Fruit fly (Drosophila melanogaster): Measurements from ENCODE around the gene CCAP.

CCAP gene

dm6 chr3R:22664274-22664673, 37.6 kb downstream of the CCAP start:
- TF ChIP-seq lola (GFP tag; optimal IDR thresholded peaks at IDR 0.05) (no peak), GATAd (GFP tag; optimal IDR thresholded peaks at IDR 0.05) (no peak), HLH106 (tag; optimal IDR thresholded peaks at IDR 0.05) (no peak), sage (GFP tag; optimal IDR thresholded peaks at IDR 0.05) (no peak), Hr78 (GFP tag; optimal IDR thresholded peaks at IDR 0.05) (no peak), psq (GFP tag; optimal IDR thresholded peaks at IDR 0.05) (no peak), N (GFP tag; optimal IDR thresholded peaks at IDR 0.05) (no peak), jim (GFP tag; optimal IDR thresholded peaks at IDR 0.05) (no peak), Hr83 (GFP tag; optimal IDR thresholded peaks at IDR 0.05; ENCODE audit: poor library complexity, severe bottlenecking) (no peak), dl (GFP tag; optimal IDR thresholded peaks at IDR 0.05; ENCODE audit: insufficient read depth in 1 of 2, partially characterized antibody in 2 of 2) (no peak), Rel (GFP tag; optimal IDR thresholded peaks at IDR 0.05) (no peak), Rel (tag; optimal IDR thresholded peaks at IDR 0.05) (no peak), fru (GFP tag; optimal IDR thresholded peaks at IDR 0.05) (no peak), pan (optimal IDR thresholded peaks at IDR 0.05) (no peak), dsf (GFP tag; optimal IDR thresholded peaks at IDR 0.05; ENCODE audit: borderline replicate concordance) (no peak), Vsx2 (GFP tag; optimal IDR thresholded peaks at IDR 0.05; ENCODE audit: partially characterized antibody) (no peak), CG32264 (GFP tag; optimal IDR thresholded peaks at IDR 0.05) (no peak)

- TF ChIP-seq Hnf4 (GFP tag; optimal IDR thresholded peaks at IDR 0.05): no peak
- TF ChIP-seq Mio (GFP tag; optimal IDR thresholded peaks at IDR 0.05): no peak
- TF ChIP-seq Sp1 (GFP tag; optimal IDR thresholded peaks at IDR 0.05): no peak
- no peak for TF ChIP-seq sage (GFP tag; optimal IDR thresholded peaks at IDR 0.05)
- TF ChIP-seq woc (GFP tag; optimal IDR thresholded peaks at IDR 0.05): no peak
- no peak for TF ChIP-seq brk (GFP tag; optimal IDR thresholded peaks at IDR 0.05)
- TF ChIP-seq ey (GFP tag; optimal IDR thresholded peaks at IDR 0.05): peak; percentile 45
- TF ChIP-seq jim (GFP tag; optimal IDR thresholded peaks at IDR 0.05): no peak
- peak; percentile 22 for TF ChIP-seq tai (GFP tag; optimal IDR thresholded peaks at IDR 0.05)
- no peak for TF ChIP-seq CrebA (GFP tag; optimal IDR thresholded peaks at IDR 0.05; ENCODE audit: borderline replicate concordance)
- TF ChIP-seq Vsx2 (GFP tag; optimal IDR thresholded peaks at IDR 0.05; ENCODE audit: partially characterized antibody): no peak
- TF ChIP-seq lola (GFP tag; optimal IDR thresholded peaks at IDR 0.05): no peak
- TF ChIP-seq Myc (optimal IDR thresholded peaks at IDR 0.05): no peak
- TF ChIP-seq Rel (GFP tag; optimal IDR thresholded peaks at IDR 0.05): no peak
- TF ChIP-seq Rel (tag; optimal IDR thresholded peaks at IDR 0.05): no peak
- no peak for TF ChIP-seq CG32264 (GFP tag; optimal IDR thresholded peaks at IDR 0.05)
- no peak for TF ChIP-seq GATAd (GFP tag; optimal IDR thresholded peaks at IDR 0.05)
- TF ChIP-seq usp (GFP tag; optimal IDR thresholded peaks at IDR 0.05): no peak
- TF ChIP-seq sv (GFP tag; optimal IDR thresholded peaks at IDR 0.05): peak; percentile 60
- TF ChIP-seq Dfd (GFP tag; optimal IDR thresholded peaks at IDR 0.05): no peak
- TF ChIP-seq fru (GFP tag; optimal IDR thresholded peaks at IDR 0.05): no peak
- no peak for TF ChIP-seq Hr78 (GFP tag; optimal IDR thresholded peaks at IDR 0.05)
- no peak for TF ChIP-seq Jra (GFP tag; optimal IDR thresholded peaks at IDR 0.05)
- TF ChIP-seq br (GFP tag; optimal IDR thresholded peaks at IDR 0.05): no peak
- TF ChIP-seq pan (optimal IDR thresholded peaks at IDR 0.05): no peak
- no peak for TF ChIP-seq OdsH (GFP tag; optimal IDR thresholded peaks at IDR 0.05)
- no peak for TF ChIP-seq Hr83 (GFP tag; optimal IDR thresholded peaks at IDR 0.05; ENCODE audit: poor library complexity, severe bottlenecking)
- TF ChIP-seq Abd-B (GFP tag; optimal IDR thresholded peaks at IDR 0.05): no peak
- no peak for TF ChIP-seq HLH106 (tag; optimal IDR thresholded peaks at IDR 0.05)
- TF ChIP-seq dl (GFP tag; optimal IDR thresholded peaks at IDR 0.05; ENCODE audit: insufficient read depth in 1 of 2, partially characterized antibody in 2 of 2): no peak
- TF ChIP-seq dsf (GFP tag; optimal IDR thresholded peaks at IDR 0.05; ENCODE audit: borderline replicate concordance): no peak
- no peak for TF ChIP-seq Dif (GFP tag; optimal IDR thresholded peaks at IDR 0.05; ENCODE audit: partially characterized antibody)
- peak; percentile 18 for TF ChIP-seq psq (GFP tag; optimal IDR thresholded peaks at IDR 0.05)
- TF ChIP-seq CG9705 (GFP tag; optimal IDR thresholded peaks at IDR 0.05): no peak
Measured at dm6 chr3R:22663115-22663514, 38.8 kb downstream of the CCAP start.
